Fruit fly (Drosophila melanogaster) whole organism, embryonic: ENCODE data around the gene dwg.

Experiments
- CG10654 ChIP-seq: fragments of 200-800 bp; sonication (Bioruptor generic); optimal IDR thresholded peaks from 2 replicates; lab custom pipeline; 2016; ENCODE audit warnings: missing biosample characterization, missing genetic modification characterization
- CG11247 ChIP-seq: fragments of 200-800 bp; sonication (Bioruptor generic); IDR thresholded peaks from 2 replicates; pipeline ENCODE4 v1.3.6; 2022; ENCODE audit warnings: missing biosample characterization, missing genetic modification characterization
- CG12659 ChIP-seq: fragments of 200-800 bp; sonication (Bioruptor generic); optimal IDR thresholded peaks from 3 replicates; lab custom pipeline; 2017; ENCODE audit warnings: mild to moderate bottlenecking, missing biosample characterization, missing genetic modification reagents, missing genetic modification characterization
- CG12744 ChIP-seq: fragments of 200-800 bp; sonication (Bioruptor generic); optimal IDR thresholded peaks from 2 replicates; lab custom pipeline; 2016; ENCODE audit warnings: missing biosample characterization, missing genetic modification characterization
- CG12942 ChIP-seq: fragments of 200-800 bp; sonication (Bioruptor generic); optimal IDR thresholded peaks from 3 replicates; lab custom pipeline; 2016; ENCODE audit warnings: missing biosample characterization, missing genetic modification characterization
- CG16863 ChIP-seq: fragments of 200-800 bp; sonication (Bioruptor generic); optimal IDR thresholded peaks from 3 replicates; lab custom pipeline; 2016; ENCODE audit warnings: missing biosample characterization, missing genetic modification characterization
- CG17328 ChIP-seq: fragments of 200-800 bp; sonication (Bioruptor generic); IDR thresholded peaks from 2 replicates; pipeline ENCODE4 v1.3.6; 2022; ENCODE audit warnings: missing biosample characterization, missing genetic modification characterization
- CG1832 ChIP-seq: fragments of 200-800 bp; sonication (Bioruptor generic); optimal IDR thresholded peaks from 2 replicates; lab custom pipeline; 2017; ENCODE audit warnings: missing biosample characterization, mild to moderate bottlenecking, missing genetic modification characterization, inconsistent platforms
- CG2199 ChIP-seq: fragments of 200-800 bp; sonication (Bioruptor generic); IDR thresholded peaks from 3 replicates; pipeline ENCODE4 v1.3.6; 2022; ENCODE audit warnings: missing biosample characterization, missing genetic modification characterization
- CG2202 ChIP-seq: fragments of 200-800 bp; sonication (Bioruptor generic); optimal IDR thresholded peaks from 2 replicates; lab custom pipeline; 2018; ENCODE audit warnings: missing biosample characterization, mild to moderate bottlenecking, missing genetic modification characterization
- CG3065 ChIP-seq: fragments of 200-800 bp; sonication (Bioruptor generic); optimal IDR thresholded peaks from 2 replicates; lab custom pipeline; 2016; ENCODE audit warnings: missing biosample characterization, missing genetic modification characterization
- CG32532 ChIP-seq: fragments of 200-800 bp; sonication (Bioruptor generic); IDR thresholded peaks from 2 replicates; pipeline ENCODE4 v1.3.6; 2022; ENCODE audit warnings: missing biosample characterization, missing genetic modification characterization
- CG32767 ChIP-seq: fragments of 200-800 bp; sonication (Bioruptor generic); IDR thresholded peaks from 2 replicates; pipeline ENCODE4 v1.3.6; 2022; ENCODE audit warnings: missing biosample characterization, missing genetic modification characterization
- CG33213 ChIP-seq: fragments of 200-800 bp; sonication (Bioruptor generic); optimal IDR thresholded peaks from 3 replicates; lab custom pipeline; 2016; ENCODE audit warnings: missing biosample characterization, missing genetic modification characterization
- CG34224 ChIP-seq: fragments of 200-800 bp; sonication (Bioruptor generic); IDR thresholded peaks from 3 replicates; pipeline ENCODE4 v1.3.6; 2022; ENCODE audit warnings: missing biosample characterization, missing genetic modification characterization; ENCODE audit not compliant: partially characterized antibody
- CG6254 ChIP-seq: fragments of 200-800 bp; sonication (Bioruptor generic); optimal IDR thresholded peaks from 3 replicates; lab custom pipeline; 2017; ENCODE audit warnings: mild to moderate bottlenecking, missing biosample characterization, missing genetic modification reagents, missing genetic modification characterization
- CG6683 ChIP-seq: fragments of 200-800 bp; sonication (Bioruptor generic); optimal IDR thresholded peaks from 2 replicates; lab custom pipeline; 2017; ENCODE audit warnings: missing biosample characterization, mild to moderate bottlenecking, missing genetic modification characterization, missing genetic modification reagents
- CG6765 ChIP-seq: fragments of 200-800 bp; sonication (Bioruptor generic); optimal IDR thresholded peaks from 3 replicates; lab custom pipeline; 2017; ENCODE audit warnings: missing biosample characterization, mild to moderate bottlenecking, missing genetic modification characterization
- CG8281 ChIP-seq: fragments of 200-800 bp; sonication (Bioruptor generic); optimal IDR thresholded peaks from 2 replicates; lab custom pipeline; 2018; ENCODE audit warnings: missing biosample characterization, mild to moderate bottlenecking, missing genetic modification characterization, moderate library complexity
- CG8290 ChIP-seq, 3 experiments: fragments of 200-800 bp; sonication (Bioruptor generic); optimal IDR thresholded peaks; 2 replicates each; lab custom pipeline; 2016 to 2019; ENCODE audit warnings: missing biosample characterization in 3 of 3, missing genetic modification characterization in 3 of 3, mild to moderate bottlenecking in 2 of 3, moderate library complexity in 1 of 3
- CG8944 ChIP-seq: fragments of 200-800 bp; sonication (Bioruptor generic); optimal IDR thresholded peaks from 3 replicates; lab custom pipeline; 2016; ENCODE audit warnings: missing biosample characterization, missing genetic modification characterization
- Dip2 ChIP-seq: fragments of 200-800 bp; sonication (Bioruptor generic); IDR thresholded peaks from 2 replicates; pipeline ENCODE4 v1.3.6; 2022; ENCODE audit warnings: missing biosample characterization, missing genetic modification characterization
- Dp ChIP-seq: fragments of 200-800 bp; sonication (Bioruptor generic); optimal IDR thresholded peaks from 2 replicates; lab custom pipeline; 2018; ENCODE audit warnings: missing biosample characterization, mild to moderate bottlenecking, missing genetic modification characterization, moderate library complexity
- ERR ChIP-seq: fragments of 200-800 bp; sonication (Bioruptor generic); optimal IDR thresholded peaks from 2 replicates; lab custom pipeline; 2016; ENCODE audit warnings: missing biosample characterization, missing genetic modification characterization
- Elba2 ChIP-seq: fragments of 200-800 bp; sonication (Bioruptor generic); optimal IDR thresholded peaks from 3 replicates; lab custom pipeline; 2016; ENCODE audit warnings: missing biosample characterization, missing genetic modification characterization
- Fer3 ChIP-seq: fragments of 200-800 bp; sonication (Bioruptor generic); optimal IDR thresholded peaks from 2 replicates; lab custom pipeline; 2018; ENCODE audit warnings: missing biosample characterization, mild to moderate bottlenecking, missing genetic modification characterization, moderate library complexity
- HLH3B ChIP-seq: fragments of 200-800 bp; sonication (Bioruptor generic); IDR thresholded peaks from 2 replicates; pipeline ENCODE4 v1.3.6; 2022; ENCODE audit warnings: missing biosample characterization, missing genetic modification characterization
- Hr51 ChIP-seq, 2 experiments: fragments of 200-800 bp; sonication (Bioruptor generic); optimal IDR thresholded peaks; 2 replicates in 1 of 2; 3 replicates in 1 of 2; lab custom pipeline; 2016 to 2018; ENCODE audit warnings: missing biosample characterization in 2 of 2, missing genetic modification characterization in 2 of 2, mild to moderate bottlenecking in 1 of 2, moderate library complexity in 1 of 2
- Ravus ChIP-seq: fragments of 200-800 bp; sonication (Bioruptor generic); IDR thresholded peaks from 2 replicates; pipeline ENCODE4 v1.3.6; 2022; ENCODE audit warnings: missing biosample characterization, missing genetic modification characterization
- TFAM ChIP-seq: fragments of 200-800 bp; sonication (Bioruptor generic); optimal IDR thresholded peaks from 2 replicates; lab custom pipeline; 2017; ENCODE audit warnings: missing biosample characterization, missing genetic modification characterization, inconsistent platforms
- bowl ChIP-seq: fragments of 200-800 bp; sonication (Bioruptor generic); IDR thresholded peaks from 2 replicates; pipeline ENCODE4 v1.3.6; 2022; ENCODE audit warnings: missing biosample characterization, missing genetic modification characterization
- btn ChIP-seq: fragments of 200-800 bp; sonication (Bioruptor generic); optimal IDR thresholded peaks from 2 replicates; lab custom pipeline; 2016; ENCODE audit warnings: missing biosample characterization, missing genetic modification characterization
- crol ChIP-seq: fragments of 200-800 bp; sonication (Bioruptor generic); IDR thresholded peaks from 2 replicates; pipeline ENCODE4 v1.3.6; 2022; ENCODE audit warnings: missing biosample characterization, missing genetic modification characterization
- dimm ChIP-seq: fragments of 200-800 bp; sonication (Bioruptor generic); IDR thresholded peaks from 2 replicates; pipeline ENCODE4 v1.3.6; 2022; ENCODE audit warnings: missing biosample characterization, missing genetic modification characterization
- dmrt11E ChIP-seq: fragments of 200-800 bp; sonication (Bioruptor generic); optimal IDR thresholded peaks from 3 replicates; lab custom pipeline; 2018; ENCODE audit warnings: missing biosample characterization, mild to moderate bottlenecking, missing genetic modification characterization, moderate library complexity
- dysf ChIP-seq: fragments of 200-800 bp; sonication (Bioruptor generic); IDR thresholded peaks from 3 replicates; pipeline ENCODE4 v1.3.6; 2022; ENCODE audit warnings: missing biosample characterization, missing genetic modification characterization
- fd64A ChIP-seq: fragments of 200-800 bp; sonication (Bioruptor generic); optimal IDR thresholded peaks from 3 replicates; lab custom pipeline; 2018; ENCODE audit warnings: missing biosample characterization, mild to moderate bottlenecking, missing genetic modification characterization
- fru ChIP-seq: fragments of >200 bp; optimal IDR thresholded peaks from 2 replicates; lab custom pipeline; 2017
- gem ChIP-seq: fragments of 200-800 bp; sonication (Bioruptor generic); optimal IDR thresholded peaks from 2 replicates; lab custom pipeline; 2019; ENCODE audit warnings: missing biosample characterization, mild to moderate bottlenecking, missing genetic modification characterization, moderate library complexity
- ken ChIP-seq: fragments of 200-800 bp; sonication (Bioruptor generic); IDR thresholded peaks from 3 replicates; pipeline ENCODE4 v1.3.6; 2022; ENCODE audit warnings: missing biosample characterization, missing genetic modification characterization
- mam ChIP-seq: fragments of 200-800 bp; sonication (Bioruptor generic); optimal IDR thresholded peaks from 3 replicates; lab custom pipeline; 2016; ENCODE audit warnings: missing biosample characterization, missing genetic modification characterization
- nmo ChIP-seq: fragments of 200-800 bp; sonication (Bioruptor generic); optimal IDR thresholded peaks from 2 replicates; lab custom pipeline; 2018; ENCODE audit warnings: missing biosample characterization, mild to moderate bottlenecking, missing genetic modification characterization, moderate library complexity
- p53 ChIP-seq: fragments of 200-800 bp; sonication (Bioruptor generic); optimal IDR thresholded peaks from 2 replicates; lab custom pipeline; 2016; ENCODE audit warnings: missing biosample characterization, missing genetic modification characterization
- pnt ChIP-seq: fragments of 200-800 bp; sonication (Bioruptor generic); optimal IDR thresholded peaks from 3 replicates; lab custom pipeline; 2016; ENCODE audit warnings: missing biosample characterization, missing genetic modification characterization
- prd ChIP-seq, 3 experiments: fragments of >200 bp in 2 of 3; fragments of 200-800 bp in 1 of 3; sonication (Bioruptor generic) in 1 of 3; optimal IDR thresholded peaks in 2 of 3; IDR thresholded peaks in 1 of 3; 2 replicates in 2 of 3; 3 replicates in 1 of 3; pipeline versions ENCODE4 v1.3.6 to Lab custom; 2017 to 2022; ENCODE audit warnings: missing biosample characterization in 1 of 3, missing genetic modification characterization in 1 of 3
- pum ChIP-seq: fragments of 200-800 bp; sonication (Bioruptor generic); optimal IDR thresholded peaks from 2 replicates; lab custom pipeline; 2016; ENCODE audit warnings: missing biosample characterization, missing genetic modification characterization
- sd ChIP-seq: fragments of 200-800 bp; sonication (Bioruptor generic); optimal IDR thresholded peaks from 3 replicates; lab custom pipeline; 2018; ENCODE audit warnings: missing biosample characterization, mild to moderate bottlenecking, missing genetic modification characterization, moderate library complexity
- sqz ChIP-seq: fragments of 200-800 bp; sonication (Bioruptor generic); optimal IDR thresholded peaks from 3 replicates; lab custom pipeline; 2018; ENCODE audit warnings: missing biosample characterization, mild to moderate bottlenecking, missing genetic modification characterization
- tx ChIP-seq: fragments of 200-800 bp; sonication (Bioruptor generic); optimal IDR thresholded peaks from 2 replicates; lab custom pipeline; 2016; ENCODE audit warnings: missing biosample characterization, missing genetic modification characterization
- usp ChIP-seq: fragments of >200 bp; optimal IDR thresholded peaks from 2 replicates; lab custom pipeline; 2017; ENCODE audit warnings: missing biosample characterization, missing genetic modification characterization
- z ChIP-seq: fragments of 200-800 bp; sonication (Bioruptor generic); IDR thresholded peaks from 3 replicates; pipeline ENCODE4 v1.3.6; 2022; ENCODE audit warnings: missing biosample characterization, missing genetic modification characterization

Gene dwg

DNA sequence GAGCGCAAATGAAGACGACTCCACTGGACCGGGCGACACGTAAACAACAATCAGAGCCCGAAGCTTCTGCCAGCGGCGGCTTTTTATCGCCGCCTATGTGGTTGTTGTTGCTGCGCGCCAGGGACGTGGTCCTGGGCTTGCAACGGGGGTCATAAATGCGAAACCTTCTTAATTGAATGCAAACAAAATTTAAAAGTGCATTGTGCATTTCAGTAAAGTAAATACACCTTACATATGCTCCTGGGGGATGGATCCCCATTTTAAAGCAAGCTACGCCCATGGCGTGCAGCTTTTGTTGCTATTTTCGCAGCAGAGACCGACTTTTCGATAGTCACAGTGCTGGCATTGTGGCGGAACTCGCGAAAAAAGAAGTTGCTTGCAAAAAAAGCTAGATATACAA lies 23.8 kb upstream of the dwg start, which contains the start of gene Ugalt (continued):
- TF ChIP-seq bowl (GFP tag; lab: Robert Waterston, UW): peak; percentile 100
- TF ChIP-seq Fer3: peak; percentile 100
- TF ChIP-seq CG6765 (GFP tag; lab: Kevin White, UChicago): peak; percentile 100
- peak; percentile 100 for TF ChIP-seq CG33213 (GFP tag; lab: Kevin White, UChicago)
- TF ChIP-seq CG17328 (GFP tag; lab: Robert Waterston, UW): peak; percentile 100
- TF ChIP-seq pnt (GFP tag; lab: Kevin White, UChicago): peak; percentile 100
- TF ChIP-seq gem (tag; lab: Kevin White, UChicago): peak; percentile 100
- peak; percentile 100 for TF ChIP-seq fd64A (GFP tag; lab: Kevin White, UChicago)
- peak; percentile 97 for TF ChIP-seq crol (GFP tag; lab: Robert Waterston, UW)
- peak; percentile 100 for TF ChIP-seq CG2199
- TF ChIP-seq btn (GFP tag; lab: Kevin White, UChicago): peak; percentile 100
- TF ChIP-seq p53 (GFP tag; lab: Kevin White, UChicago): peak; percentile 100
- peak; percentile 100 for TF ChIP-seq CG32767 (GFP tag; lab: Robert Waterston, UW)
- TF ChIP-seq CG12942 (GFP tag; lab: Kevin White, UChicago): peak; percentile 100
- peak; percentile 100 for TF ChIP-seq Hr51 (GFP tag; optimal IDR thresholded peaks at IDR 0.05; lab: Kevin White, UChicago)
- TF ChIP-seq CG6254 (GFP tag; lab: Kevin White, UChicago): peak; percentile 99
- TF ChIP-seq Dp (GFP tag; lab: Kevin White, UChicago): peak; percentile 68
- TF ChIP-seq CG32532: peak; percentile 100
- TF ChIP-seq mam (GFP tag; lab: Kevin White, UChicago): peak; percentile 100
- TF ChIP-seq CG16863 (GFP tag; lab: Kevin White, UChicago): peak; percentile 100
- TF ChIP-seq CG12659 (GFP tag; lab: Kevin White, UChicago): peak; percentile 100
- peak; percentile 98 for TF ChIP-seq Elba2 (GFP tag; lab: Kevin White, UChicago)
- TF ChIP-seq dimm (GFP tag; lab: Robert Waterston, UW): peak; percentile 100
- TF ChIP-seq CG8290 (GFP tag; optimal IDR thresholded peaks at IDR 0.05; lab: Kevin White, UChicago): peak; percentile 100
- TF ChIP-seq CG8290 (tag; optimal IDR thresholded peaks at IDR 0.05; lab: Kevin White, UChicago): peak; percentile 98 to 100
- peak; percentile 98 for TF ChIP-seq CG8281 (tag; lab: Kevin White, UChicago)
- TF ChIP-seq prd (optimal IDR thresholded peaks at IDR 0.05; lab: Kevin White, UChicago): no peak
- TF ChIP-seq prd (GFP tag; IDR thresholded peaks at IDR 0.05; lab: Robert Waterston, UW): peak; percentile 100
- TF ChIP-seq ERR (GFP tag; lab: Kevin White, UChicago): peak; percentile 100
- no peak for TF ChIP-seq CG34224 (GFP tag; lab: Robert Waterston, UW)
- peak; percentile 98 for TF ChIP-seq TFAM
- no peak for TF ChIP-seq fru (lab: Kevin White, UChicago)
- TF ChIP-seq CG8944 (GFP tag; lab: Kevin White, UChicago): peak; percentile 100
- peak; percentile 99 for TF ChIP-seq sd (tag; lab: Kevin White, UChicago)
- TF ChIP-seq dysf (GFP tag; lab: Robert Waterston, UW): peak; percentile 100
- TF ChIP-seq CG12744 (GFP tag; lab: Kevin White, UChicago): peak; percentile 100
- TF ChIP-seq CG10654 (GFP tag; lab: Kevin White, UChicago): peak; percentile 100
- peak; percentile 93 for TF ChIP-seq z (GFP tag; lab: Robert Waterston, UW)
- peak; percentile 99 for TF ChIP-seq dmrt11E (tag; lab: Kevin White, UChicago)
- TF ChIP-seq usp (GFP tag; lab: Kevin White, UChicago): no peak
- TF ChIP-seq HLH3B (GFP tag; lab: Robert Waterston, UW): peak; percentile 100
- peak; percentile 100 for TF ChIP-seq CG11247
- TF ChIP-seq CG3065 (GFP tag; lab: Kevin White, UChicago): peak; percentile 100
- TF ChIP-seq ken: peak; percentile 100
- TF ChIP-seq CG2202 (tag; lab: Kevin White, UChicago): peak; percentile 100
- peak; percentile 100 for TF ChIP-seq pum (GFP tag; lab: Kevin White, UChicago)
- peak; percentile 80 for TF ChIP-seq CG1832
- peak; percentile 100 for TF ChIP-seq tx (GFP tag; lab: Kevin White, UChicago)
- TF ChIP-seq sqz (GFP tag; lab: Kevin White, UChicago): peak; percentile 100
- TF ChIP-seq Ravus: peak; percentile 100
- TF ChIP-seq Dip2 (GFP tag; lab: Robert Waterston, UW): peak; percentile 88
- peak; percentile 100 for TF ChIP-seq nmo (GFP tag; lab: Kevin White, UChicago)
- peak; percentile 100 for TF ChIP-seq CG6683 (GFP tag; lab: Kevin White, UChicago)
